Worm (Caenorhabditis elegans) whole organism, early embryonic: Measurements from ENCODE around the gene eif-2D.

Experiments used
- ama-1 ChIP-seq: fragments of 150-350 bp; optimal IDR thresholded peaks from 2 replicates; lab custom pipeline; 2014
- ceh-13 ChIP-seq: fragments of 200-800 bp; sonication (Bioruptor generic); optimal IDR thresholded peaks from 2 replicates; lab custom pipeline; 2018; ENCODE audit warnings: mild to moderate bottlenecking, missing genetic modification characterization, missing compliant biosample characterization

ce11 chrII:5712126-5712525 lies 20.6 kb downstream of the eif-2D start:
- TF ChIP-seq ceh-13 (GFP tag; lab: Kevin White, UChicago) (no peak), ama-1 (peak; percentile 28)
